Fruit fly (Drosophila melanogaster): ENCODE data around the gene CG44038.

DNA sequence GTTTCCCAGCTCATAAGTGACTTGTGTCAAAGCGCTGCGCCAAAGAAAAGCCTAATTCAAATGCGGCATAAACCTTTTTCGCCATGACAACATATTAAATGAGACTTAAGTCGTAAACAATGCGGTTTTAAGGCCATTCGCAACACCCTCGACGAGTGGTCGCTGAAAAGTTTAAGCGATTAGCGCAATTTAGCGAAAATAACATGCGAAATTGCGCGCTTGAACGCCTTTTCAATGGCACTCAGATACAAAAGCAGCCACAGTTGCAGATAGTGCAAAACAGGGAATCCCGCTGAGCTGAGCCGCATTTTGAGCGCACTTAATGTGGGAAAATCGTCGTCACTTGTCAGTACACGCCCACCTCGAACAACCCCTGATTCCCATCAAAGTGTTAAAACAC lies at the start of gene CG44038:
- TF ChIP-seq CG32121 (GFP tag; IDR thresholded peaks at IDR 0.05) (no peak), EcR (GFP tag; optimal IDR thresholded peaks at IDR 0.05) (no peak), CG15710 (tag; optimal IDR thresholded peaks at IDR 0.05) (no peak), gl (tag; optimal IDR thresholded peaks at IDR 0.05) (no peak), CG14655 (GFP tag; optimal IDR thresholded peaks at IDR 0.05) (no peak), CG12605 (GFP tag; IDR thresholded peaks at IDR 0.05) (no peak), CG8159 (tag; optimal IDR thresholded peaks at IDR 0.05) (no peak), Pif1A (GFP tag; optimal IDR thresholded peaks at IDR 0.05) (no peak), CG13204 (GFP tag; optimal IDR thresholded peaks at IDR 0.05) (no peak), rn (GFP tag; IDR thresholded peaks at IDR 0.05) (no peak), Pif1B (GFP tag; optimal IDR thresholded peaks at IDR 0.05) (no peak), CG17806 (tag; optimal IDR thresholded peaks at IDR 0.05) (no peak), CG4496 (GFP tag; IDR thresholded peaks at IDR 0.05) (no peak)
